Fruit fly (Drosophila melanogaster) whole organism, embryonic: ENCODE results near the gene Cyp4d14.

ENCODE experiments used
- CG10274 ChIP-seq: fragments of 200-800 bp; sonication (Bioruptor generic); optimal IDR thresholded peaks from 3 replicates; lab custom pipeline; 2017; ENCODE audit warnings: missing biosample characterization, mild to moderate bottlenecking, missing genetic modification characterization
- CG11085 ChIP-seq: fragments of 200-800 bp; sonication (Bioruptor generic); IDR thresholded peaks from 2 replicates; pipeline ENCODE4 v1.3.6; 2022; ENCODE audit warnings: missing biosample characterization, missing genetic modification characterization
- CG11456 ChIP-seq: fragments of 200-800 bp; sonication (Bioruptor generic); IDR thresholded peaks from 3 replicates; pipeline ENCODE4 v1.3.6; 2022; ENCODE audit warnings: missing biosample characterization, missing genetic modification characterization
- CG11723 ChIP-seq: fragments of 200-800 bp; sonication (Bioruptor generic); optimal IDR thresholded peaks from 2 replicates; lab custom pipeline; 2017; ENCODE audit warnings: missing biosample characterization, mild to moderate bottlenecking, missing genetic modification characterization
- CG14050 ChIP-seq: fragments of 200-800 bp; sonication (Bioruptor generic); IDR thresholded peaks from 3 replicates; pipeline ENCODE4 v1.3.6; 2022; ENCODE audit warnings: missing biosample characterization, missing genetic modification characterization
- CG14710 ChIP-seq: fragments of 200-800 bp; sonication (Bioruptor generic); optimal IDR thresholded peaks from 3 replicates; lab custom pipeline; 2019; ENCODE audit warnings: missing biosample characterization, mild to moderate bottlenecking, missing genetic modification characterization, moderate library complexity
- CG14965 ChIP-seq: fragments of 200-800 bp; sonication (Bioruptor generic); optimal IDR thresholded peaks from 2 replicates; lab custom pipeline; 2016; ENCODE audit warnings: missing biosample characterization, missing genetic modification characterization, borderline replicate concordance
- CG15073 ChIP-seq: fragments of 200-800 bp; sonication (Bioruptor generic); optimal IDR thresholded peaks from 2 replicates; lab custom pipeline; 2016; ENCODE audit warnings: missing biosample characterization, missing genetic modification characterization
- CG16779 ChIP-seq: fragments of 200-800 bp; sonication (Bioruptor generic); IDR thresholded peaks from 2 replicates; pipeline ENCODE4 v1.3.6; 2022; ENCODE audit warnings: missing biosample characterization, missing genetic modification characterization
- CG1792 ChIP-seq: fragments of 200-800 bp; sonication (Bioruptor generic); optimal IDR thresholded peaks from 2 replicates; lab custom pipeline; 2016; ENCODE audit warnings: missing biosample characterization, missing genetic modification characterization
- CG18619 ChIP-seq: fragments of 200-800 bp; sonication (Bioruptor generic); optimal IDR thresholded peaks from 3 replicates; lab custom pipeline; 2017; ENCODE audit warnings: missing biosample characterization, mild to moderate bottlenecking, missing genetic modification characterization
- CG18764 ChIP-seq: fragments of 200-800 bp; sonication (Bioruptor generic); optimal IDR thresholded peaks from 3 replicates; lab custom pipeline; 2016; ENCODE audit warnings: missing biosample characterization, missing genetic modification characterization
- CG3065 ChIP-seq: fragments of 200-800 bp; sonication (Bioruptor generic); optimal IDR thresholded peaks from 2 replicates; lab custom pipeline; 2016; ENCODE audit warnings: missing biosample characterization, missing genetic modification characterization
- CG31224 ChIP-seq: fragments of 200-800 bp; sonication (Bioruptor generic); IDR thresholded peaks from 2 replicates; pipeline ENCODE4 v1.3.6; 2022; ENCODE audit warnings: missing biosample characterization, missing genetic modification characterization
- CG34376 ChIP-seq: fragments of 200-800 bp; sonication (Bioruptor generic); optimal IDR thresholded peaks from 2 replicates; lab custom pipeline; 2018; ENCODE audit warnings: missing biosample characterization, mild to moderate bottlenecking, missing genetic modification characterization
- CG34422 ChIP-seq: fragments of 200-800 bp; sonication (Bioruptor generic); IDR thresholded peaks from 3 replicates; pipeline ENCODE4 v1.3.6; 2022; ENCODE audit warnings: missing biosample characterization, missing genetic modification characterization
- CG4282 ChIP-seq: fragments of 200-800 bp; sonication (Bioruptor generic); optimal IDR thresholded peaks from 2 replicates; lab custom pipeline; 2016; ENCODE audit warnings: missing biosample characterization, missing genetic modification characterization
- CG4820 ChIP-seq: fragments of 200-800 bp; sonication (Bioruptor generic); optimal IDR thresholded peaks from 3 replicates; lab custom pipeline; 2016; ENCODE audit warnings: missing biosample characterization, missing genetic modification characterization
- CG7271 ChIP-seq: fragments of 200-800 bp; sonication (Bioruptor generic); optimal IDR thresholded peaks from 2 replicates; lab custom pipeline; 2018; ENCODE audit warnings: missing biosample characterization, mild to moderate bottlenecking, missing genetic modification characterization, moderate library complexity
- CkIIα-i1 ChIP-seq: fragments of 200-800 bp; sonication (Bioruptor generic); IDR thresholded peaks from 2 replicates; pipeline ENCODE4 v1.3.6; 2022; ENCODE audit warnings: missing biosample characterization, missing genetic modification characterization
- D19A ChIP-seq: fragments of 200-800 bp; optimal IDR thresholded peaks from 3 replicates; lab custom pipeline; 2019; ENCODE audit warnings: missing biosample characterization, mild to moderate bottlenecking, missing genetic modification characterization, moderate library complexity
- Doc3 ChIP-seq: fragments of 200-800 bp; sonication (Bioruptor generic); IDR thresholded peaks from 3 replicates; pipeline ENCODE4 v1.3.6; 2022; ENCODE audit warnings: missing biosample characterization, missing genetic modification characterization; ENCODE audit not compliant: partially characterized antibody
- Eip74EF ChIP-seq, 2 experiments: fragments of 200-800 bp in 1 of 2; fragments of >200 bp in 1 of 2; sonication (Bioruptor generic) in 1 of 2; optimal IDR thresholded peaks; 2 replicates each; lab custom pipeline; 2017 to 2019; ENCODE audit warnings: missing biosample characterization in 2 of 2, missing genetic modification characterization in 2 of 2, mild to moderate bottlenecking in 1 of 2, moderate library complexity in 1 of 2
- Ets65A ChIP-seq: fragments of 200-800 bp; sonication (Bioruptor generic); peaks from one replicate; lab custom pipeline; 2016; ENCODE audit warnings: missing biosample characterization, missing genetic modification characterization
- Fer3 ChIP-seq: fragments of 200-800 bp; sonication (Bioruptor generic); optimal IDR thresholded peaks from 2 replicates; lab custom pipeline; 2018; ENCODE audit warnings: missing biosample characterization, mild to moderate bottlenecking, missing genetic modification characterization, moderate library complexity
- Hmx ChIP-seq: fragments of 200-800 bp; sonication (Bioruptor generic); optimal IDR thresholded peaks from 2 replicates; lab custom pipeline; 2016; ENCODE audit warnings: missing biosample characterization, missing genetic modification characterization
- Hr51 ChIP-seq, 2 experiments: fragments of 200-800 bp; sonication (Bioruptor generic); optimal IDR thresholded peaks; 2 replicates in 1 of 2; 3 replicates in 1 of 2; lab custom pipeline; 2016 to 2018; ENCODE audit warnings: missing biosample characterization in 2 of 2, missing genetic modification characterization in 2 of 2, mild to moderate bottlenecking in 1 of 2, moderate library complexity in 1 of 2
- MBD-R2 ChIP-seq: fragments of 200-800 bp; sonication (Bioruptor generic); IDR thresholded peaks from 2 replicates; pipeline ENCODE4 v1.3.6; 2022; ENCODE audit warnings: missing biosample characterization, missing genetic modification characterization
- Meics ChIP-seq: fragments of 200-800 bp; sonication (Bioruptor generic); optimal IDR thresholded peaks from 2 replicates; lab custom pipeline; 2017; ENCODE audit warnings: missing biosample characterization, mild to moderate bottlenecking, missing genetic modification characterization
- Neu2 ChIP-seq: fragments of 200-800 bp; sonication (Bioruptor generic); optimal IDR thresholded peaks from 3 replicates; lab custom pipeline; 2016; ENCODE audit warnings: missing biosample characterization, missing genetic modification characterization, borderline replicate concordance
- Optix ChIP-seq: fragments of 200-800 bp; sonication (Bioruptor generic); IDR thresholded peaks from 3 replicates; pipeline ENCODE4 v1.3.6; 2022; ENCODE audit warnings: missing biosample characterization, missing genetic modification characterization
- Spps ChIP-seq: fragments of 200-800 bp; sonication (Bioruptor generic); optimal IDR thresholded peaks from 2 replicates; lab custom pipeline; 2018; ENCODE audit warnings: missing biosample characterization, mild to moderate bottlenecking, missing genetic modification characterization
- Sry-β ChIP-seq: fragments of 200-800 bp; sonication (Bioruptor generic); optimal IDR thresholded peaks from 2 replicates; lab custom pipeline; 2018; ENCODE audit warnings: missing biosample characterization, mild to moderate bottlenecking, missing genetic modification characterization, moderate library complexity
- bab2 ChIP-seq: fragments of 200-800 bp; sonication (Bioruptor generic); optimal IDR thresholded peaks from 2 replicates; lab custom pipeline; 2016; ENCODE audit warnings: missing biosample characterization, missing genetic modification characterization
- bbx ChIP-seq: fragments of 200-800 bp; sonication (Bioruptor generic); IDR thresholded peaks from 2 replicates; pipeline ENCODE4 v1.3.6; 2022; ENCODE audit warnings: missing biosample characterization, missing genetic modification characterization; ENCODE audit not compliant: partially characterized antibody
- cato ChIP-seq: fragments of 200-800 bp; sonication (Bioruptor generic); optimal IDR thresholded peaks from 2 replicates; lab custom pipeline; 2016; ENCODE audit warnings: missing biosample characterization, missing genetic modification characterization, borderline replicate concordance
- chn ChIP-seq: fragments of 200-800 bp; sonication (Bioruptor generic); optimal IDR thresholded peaks from 2 replicates; lab custom pipeline; 2016; ENCODE audit warnings: missing biosample characterization, missing genetic modification characterization
- cwo ChIP-seq: fragments of 200-800 bp; sonication (Bioruptor generic); optimal IDR thresholded peaks from 3 replicates; lab custom pipeline; 2017; ENCODE audit warnings: missing biosample characterization, missing genetic modification characterization, mild to moderate bottlenecking, moderate library complexity, missing genetic modification reagents
- dan ChIP-seq: fragments of 200-800 bp; sonication (Bioruptor generic); IDR thresholded peaks from 2 replicates; pipeline ENCODE4 v1.3.6; 2022; ENCODE audit warnings: missing biosample characterization, missing genetic modification characterization
- dmrt99B ChIP-seq: fragments of 200-800 bp; sonication (Bioruptor generic); optimal IDR thresholded peaks from 2 replicates; lab custom pipeline; 2018; ENCODE audit warnings: missing biosample characterization, mild to moderate bottlenecking, missing genetic modification characterization, moderate library complexity
- inv ChIP-seq: fragments of 200-800 bp; sonication (Bioruptor generic); IDR thresholded peaks from 2 replicates; pipeline ENCODE4 v1.3.6; 2022; ENCODE audit warnings: missing biosample characterization, missing genetic modification characterization; ENCODE audit not compliant: partially characterized antibody
- jumu ChIP-seq: fragments of 200-800 bp; sonication (Bioruptor generic); optimal IDR thresholded peaks from 3 replicates; lab custom pipeline; 2016; ENCODE audit warnings: missing biosample characterization, missing genetic modification characterization
- lab ChIP-seq: fragments of 200-800 bp; sonication (Bioruptor generic); optimal IDR thresholded peaks from 3 replicates; lab custom pipeline; 2017; ENCODE audit warnings: missing biosample characterization, missing genetic modification characterization, mild to moderate bottlenecking, moderate library complexity, missing genetic modification reagents
- otp ChIP-seq: fragments of 200-800 bp; sonication (Bioruptor generic); IDR thresholded peaks from 3 replicates; pipeline ENCODE4, ENCODE4 v1.3.6; 2022; ENCODE audit warnings: missing biosample characterization, missing genetic modification characterization
- pum ChIP-seq: fragments of 200-800 bp; sonication (Bioruptor generic); optimal IDR thresholded peaks from 2 replicates; lab custom pipeline; 2016; ENCODE audit warnings: missing biosample characterization, missing genetic modification characterization
- scrt ChIP-seq: fragments of 200-800 bp; sonication (Bioruptor generic); optimal IDR thresholded peaks from 2 replicates; lab custom pipeline; 2018; ENCODE audit warnings: missing biosample characterization, mild to moderate bottlenecking, missing genetic modification characterization, moderate library complexity
- sisA ChIP-seq: fragments of 200-800 bp; sonication (Bioruptor generic); IDR thresholded peaks from 2 replicates; pipeline ENCODE4 v1.3.6; 2022; ENCODE audit warnings: missing biosample characterization, missing genetic modification characterization
- slp2 ChIP-seq: fragments of 200-800 bp; sonication (Bioruptor generic); optimal IDR thresholded peaks from 2 replicates; lab custom pipeline; 2016; ENCODE audit warnings: missing biosample characterization, missing genetic modification characterization
- tin ChIP-seq: fragments of 200-800 bp; sonication (Bioruptor generic); optimal IDR thresholded peaks from 3 replicates; lab custom pipeline; 2016; ENCODE audit warnings: missing biosample characterization, missing genetic modification characterization

Gene Cyp4d14

dm6 chrX:2145690-2146470 lies 29.2 kb downstream of the Cyp4d14 start (continued):
- TF ChIP-seq CkIIα-i1 (GFP tag; lab: Robert Waterston, UW) (no peak), cwo (peak; percentile 12), dan (GFP tag; lab: Robert Waterston, UW) (no peak), bbx (GFP tag; lab: Robert Waterston, UW) (peak; percentile 62), CG7271 (no peak), CG14965 (GFP tag; lab: Kevin White, UChicago) (no peak), CG10274 (GFP tag; lab: Kevin White, UChicago) (no peak), Ets65A (GFP tag; lab: Kevin White, UChicago) (peak; percentile 89), bab2 (GFP tag; lab: Kevin White, UChicago) (peak; percentile 23), Optix (GFP tag; lab: Robert Waterston, UW) (no peak), lab (GFP tag; lab: Kevin White, UChicago) (peak; percentile 41), tin (GFP tag; lab: Kevin White, UChicago) (peak; percentile 4), jumu (GFP tag; lab: Kevin White, UChicago) (peak; percentile 13), CG4282 (GFP tag; lab: Kevin White, UChicago) (peak; percentile 5), CG31224 (GFP tag; lab: Robert Waterston, UW) (no peak), chn (GFP tag; lab: Kevin White, UChicago) (no peak), Hmx (GFP tag; lab: Kevin White, UChicago) (no peak), CG16779 (no peak), MBD-R2 (GFP tag; lab: Robert Waterston, UW) (no peak; the same call in none of the 2 replicates), CG18764 (GFP tag; lab: Kevin White, UChicago) (no peak), otp (GFP tag; lab: Robert Waterston, UW) (no peak), CG14050 (GFP tag; lab: Robert Waterston, UW) (no peak), pum (GFP tag; lab: Kevin White, UChicago) (peak; percentile 23), CG34376 (GFP tag; lab: Kevin White, UChicago) (peak; percentile 31), CG4820 (GFP tag; lab: Kevin White, UChicago) (no peak), Sry-β (GFP tag; lab: Kevin White, UChicago) (no peak), scrt (GFP tag; lab: Kevin White, UChicago) (no peak), Meics (GFP tag; lab: Kevin White, UChicago) (peak; percentile 60), Eip74EF (GFP tag; optimal IDR thresholded peaks at IDR 0.05; lab: Kevin White, UChicago) (no peak), D19A (tag; lab: Kevin White, UChicago) (no peak), Spps (tag; lab: Kevin White, UChicago) (no peak), CG14710 (tag; lab: Kevin White, UChicago) (peak; percentile 2), CG18619 (GFP tag; lab: Kevin White, UChicago) (peak; percentile 27), CG11723 (GFP tag; lab: Kevin White, UChicago) (peak; percentile 25), inv (peak; percentile 63), CG15073 (GFP tag; lab: Kevin White, UChicago) (no peak), dmrt99B (tag; lab: Kevin White, UChicago) (peak; percentile 44), sisA (GFP tag; lab: Robert Waterston, UW) (peak; percentile 15; the same call in 1 of the 2 replicates), CG1792 (GFP tag; lab: Kevin White, UChicago) (no peak), Fer3 (tag; lab: Kevin White, UChicago) (peak; percentile 7), slp2 (GFP tag; lab: Kevin White, UChicago) (no peak), CG3065 (GFP tag; lab: Kevin White, UChicago) (no peak), CG34422 (GFP tag; lab: Robert Waterston, UW) (no peak), CG11085 (GFP tag; lab: Robert Waterston, UW) (no peak), Doc3 (GFP tag; lab: Robert Waterston, UW) (peak; percentile 78), cato (GFP tag; lab: Kevin White, UChicago) (no peak), Hr51 (GFP tag; optimal IDR thresholded peaks at IDR 0.05; lab: Kevin White, UChicago) (peak in 1 of 2 experiments; percentile 28), CG11456 (0 out of 3 replicates have a peak, but pooled peaks have one; percentile 16), Neu2 (no peak)
